Fruit fly (Drosophila melanogaster): ENCODE measurements around the gene CG15784.

Gene CG15784

DNA sequence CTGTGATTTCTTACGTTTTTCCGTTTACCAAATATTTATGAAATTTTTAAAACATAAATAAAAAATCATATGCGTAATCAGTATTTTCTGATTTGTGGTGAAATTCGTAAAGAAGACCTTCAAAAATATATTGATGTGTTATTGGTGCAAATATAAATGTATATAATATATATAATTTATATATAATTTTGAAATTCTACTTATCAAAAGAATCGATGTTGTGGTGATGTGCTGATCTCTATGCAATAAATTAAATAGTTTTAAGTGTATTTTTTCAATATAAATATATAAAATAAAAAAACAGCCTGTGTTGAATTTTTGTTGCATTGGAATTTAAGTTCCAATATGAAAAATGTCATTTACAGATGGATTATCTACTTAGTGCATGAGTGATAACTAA, at the start of gene CG15784:
Gene CG15784, plus strand, starts transcription at position 301 of the 400 bp plus-strand sequence.
- TF ChIP-seq noc (tag; optimal IDR thresholded peaks at IDR 0.05): no peak

DNA sequence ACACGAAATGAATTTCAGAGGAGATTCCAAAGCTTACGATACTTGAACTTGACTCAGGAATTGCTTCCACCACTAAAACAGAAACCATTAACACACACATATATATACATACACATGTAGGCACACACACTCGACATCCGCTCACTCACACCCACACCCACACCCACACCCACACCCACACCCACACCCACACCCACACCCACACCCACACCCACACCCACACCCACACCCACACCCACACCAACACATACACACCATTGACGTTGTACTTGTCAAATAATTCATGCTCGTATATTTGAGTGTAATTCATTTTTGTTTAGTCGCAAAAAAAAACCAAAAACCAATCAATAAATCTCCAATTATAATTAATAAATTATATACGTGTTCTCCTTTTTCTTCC, 46.8 kb upstream of the CG15784 start:
- no peak for TF ChIP-seq noc (tag; optimal IDR thresholded peaks at IDR 0.05)

DNA sequence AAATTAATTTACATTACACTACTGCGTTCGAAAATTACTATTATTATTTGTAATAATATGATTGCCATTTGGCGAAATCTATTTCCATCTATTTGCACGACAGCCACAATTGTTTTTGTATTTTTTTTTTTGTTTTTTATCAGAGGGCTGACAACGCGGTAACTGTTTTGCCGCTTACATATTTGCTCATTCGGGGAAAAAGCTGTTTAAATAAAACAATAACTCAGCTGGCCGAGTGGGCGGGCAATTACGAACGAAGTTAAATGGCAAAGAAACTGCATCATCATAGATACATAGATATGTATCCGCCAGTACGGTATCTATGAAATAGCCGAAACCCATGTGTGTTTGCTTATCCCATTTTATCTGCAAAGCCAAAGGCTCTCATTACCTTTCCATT, 20.5 kb upstream of the CG15784 start:
- no peak for TF ChIP-seq noc (tag; optimal IDR thresholded peaks at IDR 0.05)

DNA sequence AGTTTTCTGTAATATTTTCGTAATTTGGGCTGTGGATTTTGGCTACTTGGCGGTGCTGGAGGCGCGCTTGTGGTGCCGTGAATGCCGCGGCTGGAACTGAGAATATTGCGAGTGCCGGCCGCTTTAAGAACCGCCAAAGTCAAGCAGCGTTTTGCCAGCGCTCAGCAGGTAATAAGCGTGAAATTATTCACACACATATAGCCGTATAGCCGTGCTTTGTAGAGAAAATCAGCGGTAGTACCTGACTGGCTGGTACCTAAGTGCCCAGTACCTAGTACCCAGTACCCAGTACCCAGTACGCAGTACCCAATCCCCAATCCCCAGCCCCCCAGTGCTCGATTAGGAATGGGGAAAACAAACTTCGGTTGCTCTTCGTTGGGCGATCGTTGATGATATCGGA, 18.6 kb upstream of the CG15784 start, which contains the start of gene NAAT1:
Gene NAAT1, minus strand, starts transcription at position 101 of the 400 bp plus-strand sequence.
- no peak for TF ChIP-seq noc (tag; optimal IDR thresholded peaks at IDR 0.05)

DNA sequence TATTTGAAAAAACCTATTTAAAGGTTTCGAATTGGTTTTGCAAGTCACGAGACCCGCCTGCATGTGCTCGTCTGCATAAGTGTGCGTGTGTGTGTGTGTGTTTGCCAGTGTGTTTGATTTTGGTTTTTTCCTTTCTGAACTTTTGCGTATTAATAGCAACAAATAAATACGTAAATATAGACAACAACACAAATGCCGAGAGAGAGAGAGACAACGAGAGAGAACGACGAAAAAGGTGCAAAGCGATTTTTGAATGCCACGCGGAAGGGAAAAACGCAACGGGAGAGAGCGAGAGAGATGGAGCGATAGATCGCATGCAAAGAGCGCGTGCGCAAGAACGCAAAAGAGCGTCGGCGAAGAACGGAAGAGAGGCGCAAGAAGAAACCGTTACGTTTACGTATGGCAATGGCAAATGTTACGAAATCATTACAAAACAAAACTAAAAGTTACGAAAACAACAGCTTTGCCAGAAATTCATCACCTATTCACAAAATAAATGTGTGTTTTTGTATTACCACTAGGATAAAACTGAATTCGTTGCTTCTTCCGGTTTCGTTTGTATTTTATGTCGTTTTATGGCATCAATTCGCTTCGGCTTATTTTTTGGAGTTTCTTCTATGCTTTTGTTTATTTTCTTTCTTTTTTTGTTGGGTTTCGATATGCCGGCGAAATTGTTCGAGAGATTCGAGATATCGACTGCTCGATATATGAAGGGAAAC, 11.4 kb upstream of the CG15784 start:
- no peak for TF ChIP-seq noc (tag; optimal IDR thresholded peaks at IDR 0.05)

DNA sequence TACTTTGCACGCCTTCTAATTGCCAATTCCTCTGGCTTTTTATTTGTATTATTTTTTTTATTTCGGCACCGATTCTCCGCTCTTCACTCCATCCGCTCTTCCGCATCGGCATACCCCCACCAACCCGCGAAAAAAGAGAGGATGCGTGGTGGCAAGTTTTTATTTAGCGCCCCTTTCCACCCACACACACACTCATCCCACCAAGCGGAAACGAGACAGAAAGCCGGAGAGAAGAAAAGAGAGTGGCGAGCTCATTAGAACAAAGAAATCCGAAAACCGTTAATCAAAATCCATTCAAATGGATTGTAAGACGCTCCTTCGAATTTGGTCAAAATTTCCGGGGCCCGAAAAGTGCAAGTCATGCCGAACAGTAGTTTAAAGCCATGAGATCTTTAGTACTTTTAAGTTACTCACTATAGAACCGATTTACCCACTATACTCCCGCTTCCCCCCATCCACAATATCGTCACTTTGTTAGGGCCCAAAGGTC, 10.8 kb upstream of the CG15784 start:
- no peak for TF ChIP-seq noc (tag; optimal IDR thresholded peaks at IDR 0.05)

DNA sequence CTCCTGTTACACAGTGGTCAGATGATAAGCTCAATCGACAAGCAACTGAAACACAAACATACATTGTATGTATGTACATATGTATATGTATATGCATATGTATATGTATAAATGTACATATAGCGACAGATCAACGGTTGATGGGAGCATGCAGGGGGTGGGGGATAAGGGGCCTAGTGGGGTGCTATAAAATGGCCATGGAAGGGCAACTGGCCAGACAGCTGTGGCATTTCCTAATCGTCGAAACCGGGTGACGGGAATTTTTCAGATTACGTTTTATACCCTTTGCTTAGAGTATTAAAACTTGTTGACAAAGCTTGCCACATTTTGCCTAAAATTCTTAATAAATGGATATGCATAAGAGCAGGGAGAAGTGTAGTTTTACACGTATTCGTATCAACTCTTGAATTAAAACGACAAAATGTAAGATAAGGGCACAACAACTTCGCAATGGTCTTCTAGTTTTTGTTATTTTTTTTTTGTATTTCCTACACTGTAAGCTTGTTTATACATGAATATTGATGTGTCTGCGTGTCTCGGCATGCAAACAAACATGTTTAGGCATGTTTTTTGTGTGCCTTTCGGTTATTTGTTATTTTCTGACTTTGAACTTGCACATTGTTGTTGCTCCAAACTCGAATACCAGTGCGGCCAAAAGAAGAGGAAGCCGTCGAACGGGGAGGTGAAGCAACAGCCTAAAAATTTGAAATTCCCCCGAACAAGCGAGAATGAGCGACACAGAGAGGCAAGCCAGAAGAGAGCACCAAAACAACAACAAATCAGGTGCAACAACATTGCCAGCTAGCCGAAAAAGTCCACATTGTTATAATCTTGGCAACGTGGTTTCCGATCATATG, 10.1 kb upstream of the CG15784 start:
- peak; percentile 56 for TF ChIP-seq noc (tag; optimal IDR thresholded peaks at IDR 0.05)

DNA sequence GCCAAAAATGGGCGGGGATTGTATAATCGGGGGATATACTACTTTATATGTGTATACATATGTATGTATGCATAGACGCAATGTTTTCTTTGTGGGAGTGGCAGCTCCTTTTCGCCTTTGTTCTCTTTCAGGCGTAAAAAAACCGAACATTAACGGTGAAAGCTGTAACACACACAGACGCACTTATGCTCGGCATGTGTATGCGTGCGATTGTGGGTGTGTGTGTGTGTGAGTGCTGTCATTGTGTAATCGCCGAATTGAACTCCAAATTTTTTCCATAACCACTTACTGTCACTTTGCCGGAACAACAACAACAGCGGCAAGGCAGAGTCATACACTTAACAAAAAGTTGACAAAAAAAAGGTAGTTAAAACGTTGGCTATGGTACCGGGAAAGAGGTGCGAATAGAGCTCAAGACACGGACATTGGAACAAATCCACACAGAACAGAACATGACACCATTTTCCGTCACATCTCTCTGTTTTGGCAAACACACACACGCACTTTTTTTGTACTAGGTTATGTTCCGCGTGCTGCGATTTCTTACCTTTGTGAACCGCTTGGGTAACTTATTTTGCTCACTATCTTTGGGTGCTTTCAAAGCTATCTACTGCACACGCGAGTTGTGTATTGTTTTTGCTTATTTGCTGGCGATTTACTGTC, 9.3 kb upstream of the CG15784 start:
- TF ChIP-seq noc (tag; optimal IDR thresholded peaks at IDR 0.05): no peak

DNA sequence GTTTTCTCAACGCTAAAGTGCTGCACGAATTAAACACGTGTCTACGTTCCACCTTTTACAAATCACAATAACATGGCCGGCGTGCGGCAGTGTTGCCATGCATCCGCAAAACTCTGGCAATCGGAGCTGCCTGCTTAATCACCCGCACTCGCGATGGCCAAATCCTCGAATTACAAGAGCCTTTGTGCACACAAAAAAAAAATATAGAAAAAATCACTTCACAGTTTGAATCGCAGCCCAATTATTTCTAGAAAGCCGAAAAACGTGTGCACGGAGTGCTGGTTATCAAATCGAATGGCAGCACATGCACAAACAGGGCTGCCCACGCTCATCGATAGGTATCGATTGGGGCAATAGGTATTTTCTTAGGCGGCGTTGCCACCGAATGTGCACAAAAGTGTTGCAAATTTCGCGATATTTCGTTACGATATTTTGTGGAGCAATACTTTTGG, 8.8 kb upstream of the CG15784 start, which contains the start of gene spoon:
Gene spoon, minus strand, starts transcription at position 300 of the 452 bp plus-strand sequence.
- peak; percentile 48 for TF ChIP-seq noc (tag; optimal IDR thresholded peaks at IDR 0.05)

DNA sequence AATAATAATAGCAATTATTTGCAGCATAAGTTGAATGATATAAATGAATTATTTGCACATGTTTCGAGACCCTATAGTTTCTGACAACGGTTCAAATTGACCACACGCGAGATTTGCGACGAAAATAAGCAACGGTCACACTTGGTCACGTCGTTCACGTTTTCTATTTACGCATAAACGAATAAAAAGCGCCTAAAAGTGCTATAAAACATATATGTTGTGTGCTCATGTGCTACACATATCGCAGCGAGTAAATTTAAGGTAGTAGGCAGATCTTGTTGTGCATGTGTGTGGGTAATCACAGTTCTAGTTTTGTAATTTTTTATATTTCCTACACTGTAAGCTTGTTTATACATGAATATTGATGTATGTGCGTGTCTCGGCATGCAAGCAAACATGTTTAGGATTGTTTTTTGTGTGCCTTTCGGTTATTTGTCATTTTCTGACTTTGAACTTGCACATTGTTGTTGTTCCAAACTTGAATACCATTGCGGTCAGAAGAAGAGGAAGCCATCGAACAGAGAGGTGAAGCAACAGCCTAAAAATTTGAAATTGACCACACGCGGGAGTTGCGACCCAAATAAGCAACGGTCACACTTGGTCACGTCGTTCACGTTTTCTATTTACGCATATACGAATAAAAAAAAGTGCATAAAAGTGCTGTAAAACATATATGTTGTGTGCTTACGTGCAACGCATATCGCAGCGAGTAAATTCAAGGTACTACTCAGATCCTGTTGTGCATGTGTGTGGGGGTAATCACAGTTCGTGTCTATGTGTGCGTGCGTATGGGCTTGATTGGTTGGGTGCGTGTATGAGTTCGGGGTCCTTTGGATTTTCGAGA, 7.7 kb upstream of the CG15784 start, which contains the start of gene Usp16-45:
Gene Usp16-45, plus strand, starts transcription at position 127 of the 844 bp plus-strand sequence.
- no peak for TF ChIP-seq noc (tag; optimal IDR thresholded peaks at IDR 0.05)

DNA sequence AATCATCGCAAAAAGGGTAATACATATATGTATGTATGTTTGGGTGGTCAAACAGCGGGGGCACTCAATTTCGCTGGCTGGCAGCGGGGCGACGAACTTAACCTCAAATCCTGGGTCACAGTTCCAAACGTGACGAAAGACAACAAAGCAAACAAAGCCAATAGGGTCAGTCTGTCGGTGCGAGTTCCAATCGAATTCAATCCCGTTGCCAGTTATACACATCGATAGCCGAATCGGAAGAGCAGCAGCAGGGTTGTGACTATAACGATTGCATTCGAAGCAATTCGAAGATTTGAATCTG, 7.2 kb upstream of the CG15784 start:
- no peak for TF ChIP-seq noc (tag; optimal IDR thresholded peaks at IDR 0.05)

DNA sequence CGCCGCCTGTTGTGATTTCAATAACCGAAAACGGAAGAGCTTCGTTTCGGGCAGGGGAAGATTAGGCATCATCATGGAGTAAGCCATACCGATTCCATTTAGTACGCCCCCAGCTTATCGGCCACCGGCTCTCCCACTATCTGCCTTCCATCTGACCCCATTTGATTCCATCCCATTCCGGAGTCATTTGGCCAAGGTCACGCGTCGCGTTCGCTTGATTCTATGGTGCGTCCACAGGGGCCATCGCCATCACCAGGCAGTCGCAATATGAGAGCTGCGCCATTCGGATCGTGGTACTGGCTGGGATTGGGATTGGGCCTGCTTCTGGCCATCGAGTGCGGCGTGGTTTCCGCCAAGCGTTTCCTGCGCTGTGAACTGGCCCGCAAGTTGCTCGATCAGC, 2.1 kb upstream of the CG15784 start, which contains the start of gene CG16756:
Gene CG16756, plus strand, starts transcription at position 257 of the 400 bp plus-strand sequence.
- peak; percentile 12 for TF ChIP-seq noc (tag; optimal IDR thresholded peaks at IDR 0.05)

DNA sequence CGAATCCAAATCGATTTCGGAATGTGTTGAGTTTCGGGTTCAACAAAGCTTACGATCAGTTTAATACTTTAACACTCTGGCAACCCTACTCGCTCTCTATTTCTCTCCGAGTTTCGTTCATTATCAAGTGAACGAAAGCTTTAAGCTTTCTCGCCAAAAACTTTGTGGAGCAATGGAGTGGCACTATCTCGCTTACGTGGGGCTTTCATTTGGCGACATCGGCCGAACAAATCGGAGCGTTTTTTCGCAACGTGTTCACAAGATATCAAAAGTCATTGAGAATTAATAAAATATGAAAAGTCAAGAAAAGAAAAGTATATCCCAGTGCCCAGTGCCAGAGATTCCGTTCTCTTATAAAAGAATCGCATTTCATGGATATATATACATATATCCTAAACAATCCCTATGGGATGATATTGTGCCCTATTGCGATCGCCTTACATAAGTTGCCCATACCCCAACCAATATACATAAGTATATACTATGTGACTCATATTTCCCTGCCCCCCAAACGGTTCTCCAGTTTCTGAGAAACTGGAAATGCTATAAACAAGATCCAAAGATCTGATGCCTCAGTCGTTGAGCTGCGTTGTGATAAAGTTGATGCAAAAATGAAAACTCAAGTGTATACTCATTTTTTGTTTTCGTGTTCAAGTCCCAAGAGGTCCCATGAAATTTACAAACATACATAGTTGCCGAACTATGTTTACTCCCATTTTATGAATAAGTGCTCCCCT, 862 bp upstream of the CG15784 start:
- TF ChIP-seq noc (tag; optimal IDR thresholded peaks at IDR 0.05): peak; percentile 50

DNA sequence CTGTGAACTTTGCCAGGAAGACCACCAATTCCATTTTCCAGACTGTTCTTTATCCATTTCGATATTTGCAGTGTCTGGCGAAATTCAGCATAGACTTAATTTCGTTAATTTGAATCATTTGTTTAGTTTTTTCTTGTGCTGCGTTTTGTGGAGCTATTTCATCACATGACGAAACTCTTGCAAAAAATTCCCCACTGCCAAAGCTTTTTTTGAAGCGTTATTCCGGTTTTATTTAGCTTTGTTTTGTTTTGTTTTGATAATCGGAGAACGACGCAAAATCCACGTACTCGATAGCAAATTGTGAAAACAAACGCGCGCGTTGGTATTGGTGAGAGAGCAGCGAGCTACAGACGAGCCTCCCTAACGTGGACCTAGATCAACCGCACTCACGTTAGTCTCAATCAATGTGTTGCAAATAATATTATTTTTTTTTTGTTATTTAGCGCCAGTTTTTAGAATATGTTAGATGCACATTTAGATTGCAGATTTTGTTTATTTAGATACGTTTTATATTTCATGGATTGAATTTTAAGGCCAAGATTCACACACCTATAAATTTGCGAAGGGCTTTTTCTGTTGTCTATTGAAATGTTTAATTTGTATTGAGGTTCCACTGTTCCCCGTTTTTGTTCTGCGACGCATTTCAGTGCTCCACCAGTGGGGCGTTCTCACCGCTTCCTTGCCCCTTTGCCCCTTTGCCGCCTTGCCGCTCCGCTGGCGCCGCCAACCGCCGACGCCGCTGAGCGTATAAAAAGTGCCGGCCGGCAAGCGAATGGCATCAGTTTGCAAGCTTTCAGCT, 606 bp downstream of the CG15784 start:
- peak; percentile 93 for TF ChIP-seq noc (tag; optimal IDR thresholded peaks at IDR 0.05)
